Fruit fly (Drosophila melanogaster) whole organism, embryonic: ENCODE measurements around the gene Mbs.

Source experiments
- Aef1 ChIP-seq: fragments of 200-800 bp; sonication (Bioruptor generic); IDR thresholded peaks from 3 replicates; pipeline ENCODE4 v1.3.6; 2022; ENCODE audit warnings: missing biosample characterization, missing genetic modification characterization
- BtbVII ChIP-seq: fragments of 200-800 bp; sonication (Bioruptor generic); optimal IDR thresholded peaks from 3 replicates; lab custom pipeline; 2017; ENCODE audit warnings: missing biosample characterization, mild to moderate bottlenecking, missing genetic modification characterization
- CG14050 ChIP-seq: fragments of 200-800 bp; sonication (Bioruptor generic); IDR thresholded peaks from 3 replicates; pipeline ENCODE4 v1.3.6; 2022; ENCODE audit warnings: missing biosample characterization, missing genetic modification characterization
- CG15696 ChIP-seq: fragments of 200-800 bp; sonication (Bioruptor generic); optimal IDR thresholded peaks from 2 replicates; lab custom pipeline; 2019; ENCODE audit warnings: missing biosample characterization, mild to moderate bottlenecking, missing genetic modification characterization, moderate library complexity
- CG16815 ChIP-seq: fragments of 200-800 bp; sonication (Bioruptor generic); optimal IDR thresholded peaks from 3 replicates; lab custom pipeline; 2017; ENCODE audit warnings: missing biosample characterization, mild to moderate bottlenecking, missing genetic modification characterization
- CG16863 ChIP-seq: fragments of 200-800 bp; sonication (Bioruptor generic); optimal IDR thresholded peaks from 3 replicates; lab custom pipeline; 2016; ENCODE audit warnings: missing biosample characterization, missing genetic modification characterization
- CG17912 ChIP-seq: fragments of 200-800 bp; sonication (Bioruptor generic); optimal IDR thresholded peaks from 2 replicates; lab custom pipeline; 2018; ENCODE audit warnings: missing biosample characterization, mild to moderate bottlenecking, missing genetic modification characterization
- CG18011 ChIP-seq: fragments of 200-800 bp; sonication (Bioruptor generic); optimal IDR thresholded peaks from 2 replicates; lab custom pipeline; 2017; ENCODE audit warnings: missing biosample characterization, missing genetic modification characterization, mild to moderate bottlenecking, moderate library complexity, missing genotype
- CG18599 ChIP-seq: fragments of 200-800 bp; sonication (Bioruptor generic); optimal IDR thresholded peaks from 3 replicates; lab custom pipeline; 2017; ENCODE audit warnings: missing biosample characterization, missing genetic modification characterization, mild to moderate bottlenecking, moderate library complexity, missing genetic modification reagents
- CG2875 ChIP-seq: fragments of 200-800 bp; sonication (Bioruptor generic); optimal IDR thresholded peaks from 2 replicates; lab custom pipeline; 2017; ENCODE audit warnings: missing biosample characterization, mild to moderate bottlenecking, missing genetic modification characterization, missing genetic modification reagents
- CG2889 ChIP-seq: fragments of 200-800 bp; sonication (Bioruptor generic); IDR thresholded peaks from 3 replicates; pipeline ENCODE4 v1.3.6; 2022; ENCODE audit warnings: missing biosample characterization, missing genetic modification characterization
- CG3163 ChIP-seq: fragments of 200-800 bp; sonication (Bioruptor generic); optimal IDR thresholded peaks from 3 replicates; lab custom pipeline; 2016; ENCODE audit warnings: missing biosample characterization, missing genetic modification characterization
- CG33213 ChIP-seq: fragments of 200-800 bp; sonication (Bioruptor generic); optimal IDR thresholded peaks from 3 replicates; lab custom pipeline; 2016; ENCODE audit warnings: missing biosample characterization, missing genetic modification characterization
- CG3995 ChIP-seq: fragments of 200-800 bp; sonication (Bioruptor generic); optimal IDR thresholded peaks from 3 replicates; lab custom pipeline; 2016; ENCODE audit warnings: missing biosample characterization, missing genetic modification characterization
- CG4617 ChIP-seq: fragments of 200-800 bp; sonication (Bioruptor generic); optimal IDR thresholded peaks from 3 replicates; lab custom pipeline; 2016; ENCODE audit warnings: missing biosample characterization, missing genetic modification characterization, borderline replicate concordance
- CG4820 ChIP-seq: fragments of 200-800 bp; sonication (Bioruptor generic); optimal IDR thresholded peaks from 3 replicates; lab custom pipeline; 2016; ENCODE audit warnings: missing biosample characterization, missing genetic modification characterization
- CG6272 ChIP-seq: fragments of 200-800 bp; sonication (Bioruptor generic); IDR thresholded peaks from 2 replicates; pipeline ENCODE4 v1.3.6; 2022; ENCODE audit warnings: missing biosample characterization, missing genetic modification characterization
- CG6813 ChIP-seq: fragments of 200-800 bp; sonication (Bioruptor generic); optimal IDR thresholded peaks from 2 replicates; lab custom pipeline; 2017; ENCODE audit warnings: missing biosample characterization, missing genetic modification characterization, mild to moderate bottlenecking, moderate library complexity, missing genetic modification reagents
- CG6854 ChIP-seq: fragments of 200-800 bp; sonication (Bioruptor generic); optimal IDR thresholded peaks from 3 replicates; lab custom pipeline; 2017; ENCODE audit warnings: missing biosample characterization, mild to moderate bottlenecking, missing genetic modification characterization
- CG8359 ChIP-seq: fragments of 200-800 bp; sonication (Bioruptor generic); optimal IDR thresholded peaks from 2 replicates; lab custom pipeline; 2017; ENCODE audit warnings: missing biosample characterization, mild to moderate bottlenecking, missing genetic modification characterization, borderline replicate concordance
- Ets65A ChIP-seq: fragments of 200-800 bp; sonication (Bioruptor generic); peaks from one replicate; lab custom pipeline; 2016; ENCODE audit warnings: missing biosample characterization, missing genetic modification characterization
- Ets97D ChIP-seq: fragments of 200-800 bp; sonication (Bioruptor generic); optimal IDR thresholded peaks from 3 replicates; lab custom pipeline; 2016; ENCODE audit warnings: missing biosample characterization, missing genetic modification characterization
- GATAe ChIP-seq: fragments of 200-800 bp; sonication (Bioruptor generic); conservative IDR thresholded peaks from 2 replicates; pipeline ENCODE4 v1.3.6; 2022; ENCODE audit warnings: missing biosample characterization, missing genetic modification characterization
- Kr ChIP-seq: fragments of 200-800 bp; sonication (Bioruptor generic); optimal IDR thresholded peaks from 2 replicates; lab custom pipeline; 2017; ENCODE audit warnings: missing biosample characterization, mild to moderate bottlenecking, missing genetic modification characterization
- Mad ChIP-seq: fragments of 200-800 bp; sonication (Bioruptor generic); optimal IDR thresholded peaks from 2 replicates; lab custom pipeline; 2016; ENCODE audit warnings: missing biosample characterization, missing genetic modification characterization
- NFAT ChIP-seq: fragments of 200-800 bp; sonication (Bioruptor generic); IDR thresholded peaks from 2 replicates; pipeline ENCODE4 v1.3.6; 2022; ENCODE audit warnings: missing biosample characterization, missing genetic modification characterization
- Oaz ChIP-seq: fragments of 200-800 bp; sonication (Bioruptor generic); IDR thresholded peaks from 2 replicates; pipeline ENCODE4 v1.3.6; 2022; ENCODE audit warnings: missing biosample characterization, missing genetic modification characterization
- Poxn ChIP-seq: fragments of 200-800 bp; sonication (Bioruptor generic); IDR thresholded peaks from 2 replicates; pipeline ENCODE4 v1.3.6; 2022; ENCODE audit warnings: missing biosample characterization, missing genetic modification characterization
- Rx ChIP-seq: fragments of 200-800 bp; sonication (Bioruptor generic); IDR thresholded peaks from 2 replicates; pipeline ENCODE4 v1.3.6; 2022; ENCODE audit warnings: missing biosample characterization, missing genetic modification characterization
- aop ChIP-seq: fragments of 200-800 bp; sonication (Bioruptor generic); IDR thresholded peaks from 2 replicates; pipeline ENCODE4 v1.3.6; 2022; ENCODE audit warnings: missing biosample characterization, missing genetic modification characterization
- ap ChIP-seq: fragments of 200-800 bp; sonication (Bioruptor generic); IDR thresholded peaks from 2 replicates; pipeline ENCODE4 v1.3.6; 2022; ENCODE audit warnings: missing biosample characterization, missing genetic modification characterization
- ase ChIP-seq: fragments of 200-800 bp; sonication (Bioruptor generic); IDR thresholded peaks from 3 replicates; pipeline ENCODE4 v1.3.6; 2022; ENCODE audit warnings: missing biosample characterization, missing genetic modification characterization
- bbx ChIP-seq: fragments of 200-800 bp; sonication (Bioruptor generic); IDR thresholded peaks from 2 replicates; pipeline ENCODE4 v1.3.6; 2022; ENCODE audit warnings: missing biosample characterization, missing genetic modification characterization; ENCODE audit not compliant: partially characterized antibody
- corto ChIP-seq: fragments of 200-800 bp; sonication (Bioruptor generic); optimal IDR thresholded peaks from 2 replicates; lab custom pipeline; 2016; ENCODE audit warnings: missing biosample characterization, mild to moderate bottlenecking, missing genetic modification characterization, moderate library complexity
- da ChIP-seq: fragments of 200-800 bp; sonication (Bioruptor generic); optimal IDR thresholded peaks from 2 replicates; lab custom pipeline; 2016; ENCODE audit warnings: missing biosample characterization, missing genetic modification characterization
- grau ChIP-seq: fragments of 200-800 bp; optimal IDR thresholded peaks from 3 replicates; lab custom pipeline; 2019; ENCODE audit warnings: missing biosample characterization, mild to moderate bottlenecking, missing genetic modification characterization, moderate library complexity
- gro ChIP-seq: fragments of 200-800 bp; sonication (Bioruptor generic); optimal IDR thresholded peaks from 2 replicates; lab custom pipeline; 2016; ENCODE audit warnings: missing biosample characterization, missing genetic modification characterization
- h ChIP-seq: fragments of >200 bp; optimal IDR thresholded peaks from 2 replicates; lab custom pipeline; 2017
- kah ChIP-seq: fragments of 200-800 bp; sonication (Bioruptor generic); optimal IDR thresholded peaks from 2 replicates; lab custom pipeline; 2018; ENCODE audit warnings: missing biosample characterization, mild to moderate bottlenecking, missing genetic modification characterization
- lmd ChIP-seq: fragments of 200-800 bp; sonication (Bioruptor generic); IDR thresholded peaks from 2 replicates; pipeline ENCODE4 v1.3.6; 2022; ENCODE audit warnings: missing biosample characterization, missing genetic modification characterization
- mam ChIP-seq: fragments of 200-800 bp; sonication (Bioruptor generic); optimal IDR thresholded peaks from 3 replicates; lab custom pipeline; 2016; ENCODE audit warnings: missing biosample characterization, missing genetic modification characterization
- nau ChIP-seq: fragments of 200-800 bp; sonication (Bioruptor generic); optimal IDR thresholded peaks from 3 replicates; lab custom pipeline; 2017; ENCODE audit warnings: missing biosample characterization, mild to moderate bottlenecking, missing genetic modification characterization, missing genetic modification reagents
- pros ChIP-seq: fragments of 200-800 bp; sonication (Bioruptor generic); optimal IDR thresholded peaks from 3 replicates; lab custom pipeline; 2019; ENCODE audit warnings: missing biosample characterization, mild to moderate bottlenecking, missing genetic modification characterization, moderate library complexity
- psq ChIP-seq: fragments of 200-800 bp; sonication (Bioruptor generic); optimal IDR thresholded peaks from 2 replicates; lab custom pipeline; 2017; ENCODE audit warnings: missing biosample characterization, missing genetic modification characterization
- ro ChIP-seq: fragments of 200-800 bp; sonication (Bioruptor generic); IDR thresholded peaks from 2 replicates; pipeline ENCODE4 v1.3.6; 2022; ENCODE audit warnings: missing biosample characterization, missing genetic modification characterization
- sd ChIP-seq: fragments of 200-800 bp; sonication (Bioruptor generic); optimal IDR thresholded peaks from 3 replicates; lab custom pipeline; 2018; ENCODE audit warnings: missing biosample characterization, mild to moderate bottlenecking, missing genetic modification characterization, moderate library complexity
- so ChIP-seq: fragments of 200-800 bp; sonication (Bioruptor generic); IDR thresholded peaks from 3 replicates; pipeline ENCODE4 v1.3.6; 2022; ENCODE audit warnings: missing biosample characterization, missing genetic modification characterization
- tna ChIP-seq: fragments of 200-800 bp; sonication (Bioruptor generic); IDR thresholded peaks from 2 replicates; pipeline ENCODE4 v1.3.6; 2022; ENCODE audit warnings: missing biosample characterization, missing genetic modification characterization; ENCODE audit not compliant: partially characterized antibody
- wdn ChIP-seq: fragments of 200-800 bp; sonication (Bioruptor generic); IDR thresholded peaks from 2 replicates; pipeline ENCODE4 v1.3.6; 2022; ENCODE audit warnings: missing biosample characterization, missing genetic modification characterization
- yki ChIP-seq: fragments of >200 bp; optimal IDR thresholded peaks from 3 replicates; lab custom pipeline; 2018

Gene Mbs

dm6 chr3L:16026065-16026789 is 25.5 kb upstream of the Mbs start (continued):
- TF ChIP-seq grau (tag; lab: Kevin White, UChicago) (peak; percentile 89), CG4617 (no peak), yki (lab: Kevin White, UChicago) (no peak), corto (GFP tag; lab: Kevin White, UChicago) (no peak), bbx (GFP tag; lab: Robert Waterston, UW) (no peak), Mad (GFP tag; lab: Kevin White, UChicago) (peak; percentile 0), ro (GFP tag; lab: Robert Waterston, UW) (no peak), CG18599 (GFP tag; lab: Kevin White, UChicago) (peak; percentile 60), CG14050 (GFP tag; lab: Robert Waterston, UW) (peak; percentile 32; the same call in 1 of the 3 replicates), CG8359 (GFP tag; lab: Kevin White, UChicago) (peak; percentile 56), pros (GFP tag; lab: Kevin White, UChicago) (peak; percentile 56), nau (GFP tag; lab: Kevin White, UChicago) (peak; percentile 75), BtbVII (GFP tag; lab: Kevin White, UChicago) (peak; percentile 65), tna (GFP tag; lab: Robert Waterston, UW) (no peak), Ets65A (GFP tag; lab: Kevin White, UChicago) (peak; percentile 78), GATAe (GFP tag; lab: Robert Waterston, UW) (no peak), sd (tag; lab: Kevin White, UChicago) (peak; percentile 41), ap (GFP tag; lab: Robert Waterston, UW) (peak; percentile 44; the same call in 1 of the 2 replicates), CG3163 (peak; percentile 72), wdn (GFP tag; lab: Robert Waterston, UW) (peak; percentile 40; the same call in 1 of the 2 replicates), aop (GFP tag; lab: Robert Waterston, UW) (no peak), kah (GFP tag; lab: Kevin White, UChicago) (peak; percentile 76), CG6854 (peak; percentile 72), CG15696 (tag; lab: Kevin White, UChicago) (peak; percentile 69), CG33213 (GFP tag; lab: Kevin White, UChicago) (peak; percentile 70), CG17912 (GFP tag; lab: Kevin White, UChicago) (peak; percentile 39), CG18011 (GFP tag; lab: Kevin White, UChicago) (no peak), h (lab: Kevin White, UChicago) (no peak), CG6272 (GFP tag; lab: Robert Waterston, UW) (no peak), CG2875 (GFP tag; lab: Kevin White, UChicago) (peak; percentile 87), gro (GFP tag; lab: Kevin White, UChicago) (peak; percentile 47), da (peak; percentile 18), Ets97D (GFP tag; lab: Kevin White, UChicago) (no peak), CG6813 (GFP tag; lab: Kevin White, UChicago) (peak; percentile 79), CG2889 (GFP tag; lab: Robert Waterston, UW) (no peak), CG4820 (GFP tag; lab: Kevin White, UChicago) (peak; percentile 38), so (GFP tag; lab: Robert Waterston, UW) (peak; percentile 80; the same call in 2 of the 3 replicates), lmd (GFP tag; lab: Robert Waterston, UW) (no peak), CG16815 (GFP tag; lab: Kevin White, UChicago) (no peak), Aef1 (GFP tag; lab: Robert Waterston, UW) (peak; percentile 68), CG16863 (peak; percentile 68), CG3995 (GFP tag; lab: Kevin White, UChicago) (no peak), Rx (GFP tag; lab: Robert Waterston, UW) (0 out of 2 replicates have a peak, but pooled peaks have one; percentile 17), mam (GFP tag; lab: Kevin White, UChicago) (no peak), NFAT (GFP tag; lab: Robert Waterston, UW) (0 out of 2 replicates have a peak, but pooled peaks have one; percentile 14), Poxn (GFP tag; lab: Robert Waterston, UW) (no peak), Oaz (GFP tag; lab: Robert Waterston, UW) (no peak), psq (GFP tag; lab: Kevin White, UChicago) (peak; percentile 17), ase (GFP tag; lab: Robert Waterston, UW) (no peak), Kr (GFP tag; lab: Kevin White, UChicago) (peak; percentile 58)
